Worm (Caenorhabditis elegans) whole organism, late embryonic: ENCODE measurements around the gene C08E3.1.
"Not testable (repeated sequence)": the region's sequence is repeated elsewhere in the genome, so short reads cannot be mapped to it uniquely, and the experiment has no call there.

Experiments used
- F13H6.1 ChIP-seq: sonication (generic microtip); optimal IDR thresholded peaks from 2 replicates; lab custom pipeline; 2016; ENCODE audit warnings: missing genetic modification characterization, missing compliant biosample characterization
- ceh-18 ChIP-seq: sonication (generic microtip); optimal IDR thresholded peaks from 2 replicates; lab custom pipeline; 2016; ENCODE audit warnings: missing genetic modification characterization, missing compliant biosample characterization
- ceh-22 ChIP-seq: sonication (generic microtip); optimal IDR thresholded peaks from 2 replicates; lab custom pipeline; 2017; ENCODE audit warnings: missing biosample characterization, missing genetic modification characterization
- ceh-48 ChIP-seq: sonication (generic microtip); optimal IDR thresholded peaks from 2 replicates; lab custom pipeline; 2016; ENCODE audit warnings: missing genetic modification characterization, inconsistent platforms, missing compliant biosample characterization
- dve-1 ChIP-seq: sonication (generic microtip); optimal IDR thresholded peaks from 2 replicates; lab custom pipeline; 2017; ENCODE audit warnings: antibody characterized with exemption, mild to moderate bottlenecking, missing genetic modification characterization, missing compliant biosample characterization
- elt-2 ChIP-seq: sonication (generic microtip); optimal IDR thresholded peaks from 2 replicates; lab custom pipeline; 2016; ENCODE audit warnings: missing genetic modification reagents, missing genetic modification characterization, missing compliant biosample characterization
- fkh-10 ChIP-seq: fragments of 150-350 bp; optimal IDR thresholded peaks from 2 replicates; lab custom pipeline; 2014; ENCODE audit warnings: missing biosample characterization, missing genetic modification reagents, missing genetic modification characterization
- hlh-13 ChIP-seq: fragments of 200-800 bp; sonication (Bioruptor generic); optimal IDR thresholded peaks from 2 replicates; lab custom pipeline; 2018; ENCODE audit warnings: mild to moderate bottlenecking, missing genetic modification characterization, missing compliant biosample characterization
- pag-3 ChIP-seq: sonication (generic microtip); optimal IDR thresholded peaks from 2 replicates; lab custom pipeline; 2016; ENCODE audit warnings: missing compliant biosample characterization, missing genetic modification characterization, borderline replicate concordance
- pha-4 ChIP-seq: fragments of 150-350 bp; optimal IDR thresholded peaks from 2 replicates; lab custom pipeline; 2018; ENCODE audit warnings: missing biosample characterization, missing genetic modification reagents, missing genetic modification characterization
- syd-9 ChIP-seq: sonication (generic microtip); optimal IDR thresholded peaks from 2 replicates; lab custom pipeline; 2016; ENCODE audit warnings: mild to moderate bottlenecking, missing genetic modification characterization, moderate library complexity, missing compliant biosample characterization

DNA sequence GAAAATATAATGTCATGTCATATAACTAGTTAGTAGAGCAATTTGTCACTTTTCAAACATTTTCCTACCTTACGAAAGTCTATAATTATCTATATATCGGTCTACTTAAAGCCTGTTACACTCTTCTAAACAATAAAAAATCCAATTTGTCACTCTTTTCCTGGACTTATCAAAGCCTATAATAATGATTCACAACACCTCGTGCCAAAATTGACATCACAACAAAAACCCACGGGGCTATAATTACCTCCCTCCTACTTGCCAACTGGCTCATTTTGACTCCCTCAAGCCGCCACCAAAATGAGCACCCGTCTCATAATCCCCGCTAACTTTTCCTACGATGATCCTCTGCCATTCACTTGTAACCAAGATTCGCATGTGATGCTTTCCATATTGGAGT, 2.8 kb downstream of the C08E3.1 start, which contains the start of gene srg-20:
- TF ChIP-seq fkh-10 (GFP tag; lab: Kevin White, UChicago); pha-4 (tag; lab: Kevin White, UChicago); ceh-18; pag-3 (tag; lab: Kevin White, UChicago); ceh-22 (tag; lab: Kevin White, UChicago); dve-1; syd-9; hlh-13; F13H6.1 (tag; lab: Kevin White, UChicago); ceh-48; elt-2: not testable (repeated sequence)
